Fruit fly (Drosophila melanogaster) whole organism: ENCODE data around the gene CG11598.

Experiments
- CG8478 ChIP-seq: fragments of >200 bp; optimal IDR thresholded peaks from 2 replicates; lab custom pipeline; 2018; ENCODE audit warnings: inconsistent platforms
- Dll ChIP-seq: fragments of >200 bp; optimal IDR thresholded peaks from 2 replicates; lab custom pipeline; 2017
- EcR ChIP-seq, 2 experiments: fragments of >200 bp; optimal IDR thresholded peaks; 2 replicates each; lab custom pipeline; 2017; ENCODE audit warnings: missing biosample characterization in 2 of 2, missing genetic modification characterization in 2 of 2, missing genetic modification reagents in 2 of 2
- pan ChIP-seq: fragments of >200 bp; optimal IDR thresholded peaks from 2 replicates; lab custom pipeline; 2017
- psq ChIP-seq: fragments of >200 bp; optimal IDR thresholded peaks from 2 replicates; lab custom pipeline; 2017
- usp ChIP-seq: fragments of >200 bp; optimal IDR thresholded peaks from 2 replicates; lab custom pipeline; 2017; ENCODE audit warnings: missing biosample characterization, missing genetic modification characterization, mixed read lengths

The CG11598 gene

DNA sequence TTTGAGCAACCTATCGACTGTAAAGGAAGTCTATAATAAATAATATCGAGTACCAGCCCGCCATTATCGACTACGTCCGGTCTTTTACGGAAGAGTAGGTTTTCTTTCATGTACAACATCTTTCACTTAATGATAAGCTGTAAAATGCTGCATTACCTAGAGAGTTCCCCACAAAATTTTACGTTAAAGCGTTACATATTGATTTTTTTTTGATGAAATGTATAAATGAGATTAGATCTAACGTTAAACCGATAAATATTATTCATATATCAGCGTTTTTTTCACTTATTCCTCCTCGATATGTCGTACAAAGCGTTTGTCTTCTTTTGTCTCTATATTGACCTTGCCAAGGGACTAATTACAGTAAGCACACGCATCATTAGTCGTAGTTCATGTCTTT lies at the start of gene CG11598:
Gene CG11598 (plus strand): TSS at position 301 of the 400 bp plus-strand sequence.
- TF ChIP-seq CG8478 (lab: Kevin White, UChicago), result no peak
- TF ChIP-seq Dll (lab: Kevin White, UChicago), result no peak
- no peak for TF ChIP-seq usp (GFP tag; lab: Kevin White, UChicago)
- TF ChIP-seq EcR (GFP tag; optimal IDR thresholded peaks at IDR 0.05; lab: Kevin White, UChicago), result no peak
- no peak for TF ChIP-seq pan
- TF ChIP-seq psq (lab: Kevin White, UChicago), result no peak

DNA sequence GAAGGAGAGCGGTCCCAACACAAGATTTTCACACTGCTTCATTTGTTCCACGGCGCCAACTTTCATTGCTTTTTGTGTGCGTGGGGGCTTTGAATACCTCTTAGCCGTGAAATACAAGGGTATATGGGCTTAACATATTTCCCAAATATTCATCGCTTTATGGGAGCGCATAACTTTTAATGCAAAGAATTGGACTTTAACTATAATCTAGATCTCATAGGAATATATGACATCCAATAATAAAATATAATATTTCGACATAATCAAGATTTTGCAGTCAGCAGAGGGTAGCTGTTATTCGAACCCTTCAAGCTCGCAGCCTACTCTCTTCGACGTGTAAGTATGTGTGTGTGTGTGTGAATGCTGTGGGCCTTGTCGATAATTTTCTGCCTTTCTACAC lies 43.0 kb upstream of the CG11598 start:
- TF ChIP-seq pan, result no peak

DNA sequence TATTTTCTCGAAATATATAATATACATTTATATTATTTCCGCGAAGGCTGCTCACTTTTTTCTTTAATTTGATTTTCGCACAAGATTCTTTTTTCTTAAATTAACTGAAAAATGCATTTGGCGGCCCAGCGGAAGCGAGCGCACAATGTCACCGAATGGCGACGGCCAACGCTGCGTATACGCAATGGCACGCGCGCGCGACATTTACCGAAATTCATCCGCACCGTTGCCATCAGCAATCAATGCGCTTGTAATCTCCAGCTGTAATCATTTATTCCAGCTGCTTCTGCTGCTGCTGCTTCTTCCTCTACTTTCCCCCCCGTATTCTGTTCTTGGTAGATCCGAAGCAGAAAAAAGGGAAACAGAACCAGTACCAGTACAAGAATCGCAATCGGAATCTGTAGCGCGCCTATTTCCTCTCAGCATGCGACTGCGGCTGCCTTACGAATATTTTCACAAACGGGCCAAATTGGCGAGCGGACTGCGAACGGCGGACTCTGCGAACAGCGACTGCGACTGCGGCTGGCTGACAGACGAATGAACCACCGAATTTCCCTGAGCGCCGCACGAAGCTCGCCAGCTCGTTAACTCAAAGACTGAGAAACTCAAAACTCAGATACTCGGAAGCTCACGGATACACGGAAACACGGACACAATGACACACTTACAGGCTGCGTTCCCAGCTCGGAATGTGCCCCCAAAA lies 39.4 kb upstream of the CG11598 start, which contains the start of gene Octbeta2R:
Gene Octbeta2R (minus strand): TSS at position 539 of the 703 bp plus-strand sequence.
- no peak for TF ChIP-seq CG8478 (lab: Kevin White, UChicago)

DNA sequence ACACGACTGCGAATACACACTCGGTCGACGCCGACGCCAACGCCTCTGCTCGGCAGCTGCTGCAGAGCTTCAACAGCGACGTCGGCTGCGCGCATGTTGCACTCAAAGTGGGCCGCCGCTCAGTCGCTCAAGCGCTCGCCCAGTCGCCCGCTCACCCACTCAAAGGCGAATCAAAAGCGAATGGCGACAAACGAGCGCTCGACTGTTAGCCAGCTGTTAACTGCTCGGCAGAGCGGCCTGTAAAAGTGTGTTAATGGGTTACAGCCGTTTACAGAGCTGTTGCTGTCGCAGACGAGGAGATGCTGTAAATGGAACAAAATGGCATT lies 38.9 kb upstream of the CG11598 start:
- no peak for TF ChIP-seq pan
- no peak for TF ChIP-seq Dll (lab: Kevin White, UChicago)
- TF ChIP-seq usp (GFP tag; lab: Kevin White, UChicago), result no peak
- TF ChIP-seq EcR (GFP tag; optimal IDR thresholded peaks at IDR 0.05; lab: Kevin White, UChicago), result no peak
- no peak for TF ChIP-seq CG8478 (lab: Kevin White, UChicago)
- TF ChIP-seq psq (lab: Kevin White, UChicago), result no peak

DNA sequence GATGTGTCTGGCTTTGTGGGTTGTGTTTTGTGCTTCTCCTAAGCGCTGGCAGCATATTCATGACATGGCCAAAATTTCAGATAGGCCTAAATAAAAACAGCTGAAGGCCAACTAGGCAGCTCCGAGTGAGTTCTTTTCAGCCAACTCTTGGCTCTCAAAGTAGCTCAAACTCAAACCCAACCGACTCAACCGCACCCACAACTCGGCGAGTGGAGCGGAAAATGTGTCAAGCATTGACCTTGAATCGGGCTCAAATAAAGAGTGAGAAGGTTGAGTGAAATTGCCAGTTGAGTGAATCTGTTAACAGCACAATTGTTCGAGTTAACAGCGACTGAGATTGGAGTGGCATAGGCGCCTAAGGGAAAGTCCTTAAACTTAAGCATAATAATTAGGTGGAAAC lies 22.7 kb upstream of the CG11598 start:
- TF ChIP-seq Dll (lab: Kevin White, UChicago) (no peak), psq (lab: Kevin White, UChicago) (no peak), EcR (GFP tag; optimal IDR thresholded peaks at IDR 0.05; lab: Kevin White, UChicago) (no peak), usp (GFP tag; lab: Kevin White, UChicago) (no peak), CG8478 (lab: Kevin White, UChicago) (no peak), pan (no peak)

DNA sequence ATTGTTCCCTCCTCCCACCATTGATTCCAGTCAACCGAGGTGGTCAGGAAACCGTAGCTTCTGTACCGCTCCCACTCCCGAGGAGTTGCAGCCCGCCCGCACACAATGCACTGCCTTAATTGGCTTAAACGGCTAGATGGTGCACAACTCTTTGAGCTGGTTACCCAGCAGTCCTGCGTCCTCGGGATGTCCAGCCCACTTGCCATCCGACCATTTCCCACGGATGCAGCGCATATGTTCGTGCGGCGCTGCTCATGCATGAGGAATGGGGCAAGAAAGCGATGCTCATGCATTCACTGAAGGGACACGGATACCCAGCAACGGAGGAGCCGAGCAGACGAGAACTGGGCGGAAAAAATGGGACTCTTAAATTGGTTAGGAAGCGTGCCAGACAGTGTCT lies 19.2 kb upstream of the CG11598 start:
- no peak for TF ChIP-seq CG8478 (lab: Kevin White, UChicago)
- no peak for TF ChIP-seq EcR (GFP tag; optimal IDR thresholded peaks at IDR 0.05; lab: Kevin White, UChicago)
- no peak for TF ChIP-seq Dll (lab: Kevin White, UChicago)
- TF ChIP-seq psq (lab: Kevin White, UChicago), result no peak
- no peak for TF ChIP-seq usp (GFP tag; lab: Kevin White, UChicago)
- TF ChIP-seq pan, result no peak

DNA sequence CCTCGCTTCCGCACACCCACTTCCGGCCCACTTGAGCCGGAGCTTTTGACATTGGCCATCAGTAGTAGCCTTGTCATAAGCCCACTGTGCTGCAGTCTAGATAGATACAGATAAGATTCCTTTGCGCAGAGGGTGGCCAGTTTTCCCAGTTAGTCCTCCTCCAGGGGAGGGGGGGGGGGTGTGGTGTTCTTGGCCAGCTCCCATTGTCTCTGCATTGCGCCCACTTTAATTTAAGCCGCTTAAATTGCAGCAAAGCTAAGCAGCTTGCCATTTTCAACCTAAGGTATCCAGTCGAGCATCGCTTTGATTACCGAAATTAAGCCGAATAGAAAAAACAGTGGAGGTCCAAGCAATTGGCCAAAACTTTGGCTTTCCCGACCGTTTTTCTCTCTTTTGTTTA lies 11.9 kb upstream of the CG11598 start:
- TF ChIP-seq EcR (GFP tag; optimal IDR thresholded peaks at IDR 0.05; lab: Kevin White, UChicago), result no peak
- no peak for TF ChIP-seq CG8478 (lab: Kevin White, UChicago)
- TF ChIP-seq pan, result no peak
- no peak for TF ChIP-seq Dll (lab: Kevin White, UChicago)
- no peak for TF ChIP-seq usp (GFP tag; lab: Kevin White, UChicago)
- TF ChIP-seq psq (lab: Kevin White, UChicago), result no peak

DNA sequence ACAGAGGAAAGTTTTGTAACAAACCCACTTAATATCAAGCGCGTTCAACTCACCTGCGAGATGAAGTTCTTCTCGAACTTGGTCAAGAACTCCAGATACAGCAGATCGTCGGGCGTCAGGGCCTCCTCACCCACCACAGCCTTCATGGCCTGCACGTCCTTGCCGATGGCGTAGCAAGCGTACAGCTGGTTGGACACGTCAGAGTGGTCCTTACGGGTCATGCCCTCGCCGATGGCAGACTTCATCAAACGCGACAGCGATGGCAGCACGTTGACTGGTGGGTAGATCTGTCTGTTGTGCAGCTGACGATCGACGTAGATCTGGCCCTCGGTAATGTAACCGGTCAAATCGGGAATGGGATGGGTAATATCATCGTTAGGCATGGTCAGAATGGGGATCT lies 9.8 kb upstream of the CG11598 start:
- TF ChIP-seq CG8478 (lab: Kevin White, UChicago), result no peak
- TF ChIP-seq Dll (lab: Kevin White, UChicago), result no peak
- TF ChIP-seq usp (GFP tag; lab: Kevin White, UChicago), result no peak
- no peak for TF ChIP-seq EcR (GFP tag; optimal IDR thresholded peaks at IDR 0.05; lab: Kevin White, UChicago)
- TF ChIP-seq pan, result no peak
- no peak for TF ChIP-seq psq (lab: Kevin White, UChicago)

DNA sequence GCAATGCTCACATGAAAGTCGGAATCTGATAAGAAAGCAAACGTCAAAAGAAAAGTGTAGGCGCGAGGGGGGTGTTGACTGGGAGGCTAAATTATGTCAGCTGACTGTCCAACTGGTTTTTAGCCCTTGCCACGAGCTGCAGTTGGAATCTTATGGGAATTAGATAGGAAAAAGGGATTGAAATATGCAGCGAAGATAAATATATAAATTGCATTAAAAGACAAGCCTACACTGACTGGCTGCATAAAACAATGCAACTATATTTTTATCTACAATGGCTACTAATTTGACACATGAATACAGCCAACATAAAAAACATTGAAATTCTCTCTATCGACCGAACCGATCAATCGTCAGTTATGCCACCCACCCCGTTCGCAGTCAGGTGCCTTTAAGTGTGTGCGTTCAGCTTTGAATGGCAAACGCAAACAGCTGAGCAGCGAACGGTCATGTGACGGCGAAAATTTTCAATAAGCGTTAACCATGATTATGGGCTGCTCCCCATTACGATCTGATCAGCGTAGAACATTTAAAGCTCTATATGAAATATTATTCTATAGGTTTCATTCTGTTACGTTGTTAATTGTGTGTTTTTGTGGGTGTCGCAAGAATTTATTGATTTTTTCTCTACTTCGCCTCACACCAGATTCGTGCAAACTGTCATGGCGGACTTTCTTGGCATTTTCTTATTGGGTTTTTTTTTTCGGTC lies 7.9 kb upstream of the CG11598 start:
- TF ChIP-seq Dll (lab: Kevin White, UChicago) (no peak), CG8478 (lab: Kevin White, UChicago) (no peak), psq (lab: Kevin White, UChicago) (no peak), EcR (GFP tag; optimal IDR thresholded peaks at IDR 0.05; lab: Kevin White, UChicago) (no peak), pan (no peak), usp (GFP tag; lab: Kevin White, UChicago) (no peak)

DNA sequence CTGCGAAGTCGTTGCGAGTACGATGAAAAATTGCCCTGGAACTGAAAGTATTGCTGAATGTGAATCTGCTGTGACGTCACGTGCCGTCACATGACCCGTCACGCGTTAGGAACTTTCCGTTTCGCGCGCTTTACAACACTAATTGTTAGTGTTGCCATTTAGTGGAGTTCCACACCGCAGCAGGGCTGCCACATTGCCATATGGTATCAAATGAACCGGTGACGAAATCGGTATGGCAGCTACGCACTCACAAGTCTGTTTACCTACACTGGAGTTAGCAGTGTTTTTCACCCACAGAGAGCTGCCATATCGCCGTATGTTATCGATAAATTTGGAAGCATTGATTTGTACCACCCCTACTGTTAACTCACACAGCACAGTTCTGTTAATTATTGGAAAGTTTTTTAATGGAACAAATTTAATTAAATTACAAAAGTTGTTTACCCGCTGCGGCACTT lies 7.0 kb upstream of the CG11598 start, which contains the start of the genes Vha55 and Snx3:
Gene Vha55 (minus strand): TSS at position 139 of the 458 bp plus-strand sequence.
Gene Snx3 (plus strand): TSS at position 341 of the 458 bp plus-strand sequence.
- TF ChIP-seq usp (GFP tag; lab: Kevin White, UChicago), result no peak
- no peak for TF ChIP-seq Dll (lab: Kevin White, UChicago)
- no peak for TF ChIP-seq pan
- TF ChIP-seq CG8478 (lab: Kevin White, UChicago), result no peak
- TF ChIP-seq psq (lab: Kevin White, UChicago), result no peak
- no peak for TF ChIP-seq EcR (GFP tag; optimal IDR thresholded peaks at IDR 0.05; lab: Kevin White, UChicago)

DNA sequence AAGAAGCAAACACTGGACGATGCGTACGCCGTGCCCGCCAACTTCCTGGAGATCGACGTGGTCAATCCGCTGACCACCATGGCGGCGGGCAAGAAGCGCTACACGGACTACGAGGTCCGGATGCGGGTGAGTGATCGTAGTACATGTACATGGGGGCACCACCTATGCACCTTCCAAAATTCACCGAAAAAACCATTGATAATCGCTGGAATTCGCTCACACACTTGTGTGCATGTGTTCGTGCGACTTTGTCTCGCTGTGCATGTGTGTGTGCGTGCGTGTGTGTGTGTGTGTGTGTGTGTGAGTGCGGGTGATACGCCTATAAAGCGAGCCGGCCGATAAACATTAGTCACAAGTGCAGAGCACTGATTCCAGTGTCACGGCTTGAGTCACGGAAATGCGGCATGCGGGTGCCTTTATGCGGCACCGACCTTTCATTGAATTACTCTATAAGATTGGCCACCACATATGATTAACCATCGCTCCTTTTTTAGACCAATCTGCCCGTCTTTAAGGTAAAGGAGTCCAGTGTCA lies 6.3 kb upstream of the CG11598 start:
- TF ChIP-seq usp (GFP tag; lab: Kevin White, UChicago) (no peak), CG8478 (lab: Kevin White, UChicago) (peak; percentile 9)

DNA sequence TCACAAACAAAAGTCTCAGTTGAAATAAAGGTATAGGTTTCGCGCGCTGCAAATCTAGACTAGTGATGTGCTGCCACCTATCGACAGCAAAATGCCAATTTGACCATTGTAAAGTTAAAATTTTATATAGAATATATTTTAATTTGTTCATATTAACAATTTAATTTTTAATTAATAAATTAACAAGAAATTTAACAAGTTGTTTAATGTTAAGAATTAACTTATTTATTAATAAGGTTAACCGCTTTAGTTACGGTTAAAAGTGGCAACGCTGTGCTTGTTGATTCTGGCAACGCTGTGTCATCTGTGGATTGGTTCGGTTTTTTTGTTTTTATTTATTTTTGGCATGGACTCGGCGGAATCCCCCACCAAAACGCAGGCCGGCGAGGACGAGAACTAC lies 4.3 kb upstream of the CG11598 start, which contains the start of gene Not10:
Gene Not10 (plus strand): TSS at position 279 of the 400 bp plus-strand sequence.
- TF ChIP-seq usp (GFP tag; lab: Kevin White, UChicago), result no peak
- TF ChIP-seq Dll (lab: Kevin White, UChicago), result no peak
